Fruit fly (Drosophila melanogaster) whole organism, pupa: ENCODE data around the gene stck.

Experiments used
- CG10348 ChIP-seq: fragments of 200-800 bp; sonication (Bioruptor generic); IDR thresholded peaks from 2 replicates; pipeline ENCODE4 v1.3.6; 2022; ENCODE audit warnings: missing biosample characterization, missing genetic modification characterization
- CG12605 ChIP-seq: fragments of 200-800 bp; sonication (Bioruptor generic); IDR thresholded peaks from 2 replicates; pipeline ENCODE4 v1.3.6; 2022; ENCODE audit warnings: missing biosample characterization, missing genetic modification characterization
- CG13204 ChIP-seq: fragments of 200-800 bp; sonication (Bioruptor generic); optimal IDR thresholded peaks from 2 replicates; lab custom pipeline; 2018; ENCODE audit warnings: missing biosample characterization, mild to moderate bottlenecking, missing genetic modification characterization, moderate library complexity
- CG14655 ChIP-seq: fragments of 200-800 bp; sonication (Bioruptor generic); optimal IDR thresholded peaks from 3 replicates; lab custom pipeline; 2017; ENCODE audit warnings: mild to moderate bottlenecking, missing biosample characterization, missing genetic modification reagents, missing genetic modification characterization
- CG15710 ChIP-seq: fragments of 200-800 bp; sonication (Bioruptor generic); optimal IDR thresholded peaks from 2 replicates; lab custom pipeline; 2018; ENCODE audit warnings: missing biosample characterization, mild to moderate bottlenecking, missing genetic modification characterization, moderate library complexity
- CG17806 ChIP-seq: fragments of 200-800 bp; sonication (Bioruptor generic); optimal IDR thresholded peaks from 2 replicates; lab custom pipeline; 2018; ENCODE audit warnings: missing biosample characterization, mild to moderate bottlenecking, missing genetic modification characterization, moderate library complexity
- CG32121 ChIP-seq: fragments of 200-800 bp; sonication (Bioruptor generic); IDR thresholded peaks from 2 replicates; pipeline ENCODE4 v1.3.6; 2022; ENCODE audit warnings: missing biosample characterization, missing genetic modification characterization
- CG34367 ChIP-seq: fragments of 200-800 bp; sonication (Bioruptor generic); optimal IDR thresholded peaks from 2 replicates; lab custom pipeline; 2018; ENCODE audit warnings: missing biosample characterization, mild to moderate bottlenecking, missing genetic modification characterization
- CG4496 ChIP-seq: fragments of 200-800 bp; sonication (Bioruptor generic); IDR thresholded peaks from 3 replicates; pipeline ENCODE4 v1.3.6; 2022; ENCODE audit warnings: missing biosample characterization, missing genetic modification characterization
- CG8159 ChIP-seq: fragments of 200-800 bp; sonication (Bioruptor generic); optimal IDR thresholded peaks from 3 replicates; lab custom pipeline; 2018; ENCODE audit warnings: missing biosample characterization, mild to moderate bottlenecking, missing genetic modification characterization, moderate library complexity
- CG8301 ChIP-seq: fragments of 200-800 bp; sonication (Bioruptor generic); optimal IDR thresholded peaks from 2 replicates; lab custom pipeline; 2018; ENCODE audit warnings: missing biosample characterization, mild to moderate bottlenecking, missing genetic modification characterization
- CG9948 ChIP-seq: fragments of 200-800 bp; sonication (Bioruptor generic); optimal IDR thresholded peaks from 2 replicates; lab custom pipeline; 2018; ENCODE audit warnings: missing biosample characterization, mild to moderate bottlenecking, missing genetic modification characterization, moderate library complexity
- D1 ChIP-seq: fragments of 200-800 bp; sonication (Bioruptor generic); optimal IDR thresholded peaks from 2 replicates; lab custom pipeline; 2018; ENCODE audit warnings: missing biosample characterization, mild to moderate bottlenecking, missing genetic modification characterization, moderate library complexity
- EcR ChIP-seq: fragments of 200-800 bp; sonication (Bioruptor generic); optimal IDR thresholded peaks from 3 replicates; lab custom pipeline; 2019; ENCODE audit warnings: missing biosample characterization, missing genetic modification characterization, mild to moderate bottlenecking, moderate library complexity, missing genetic modification reagents
- Ets98B ChIP-seq: fragments of 200-800 bp; sonication (Bioruptor generic); IDR thresholded peaks from 2 replicates; pipeline ENCODE4 v1.3.6; 2022; ENCODE audit warnings: missing biosample characterization, missing genetic modification characterization
- Pif1A ChIP-seq: fragments of 200-800 bp; sonication (Bioruptor generic); optimal IDR thresholded peaks from 3 replicates; lab custom pipeline; 2016; ENCODE audit warnings: missing biosample characterization, missing genetic modification characterization
- Pif1B ChIP-seq: fragments of 200-800 bp; sonication (Bioruptor generic); optimal IDR thresholded peaks from 3 replicates; lab custom pipeline; 2016; ENCODE audit warnings: missing biosample characterization, missing genetic modification characterization
- Snoo ChIP-seq: fragments of 200-800 bp; sonication (Bioruptor generic); optimal IDR thresholded peaks from 3 replicates; lab custom pipeline; 2017; ENCODE audit warnings: missing biosample characterization, mild to moderate bottlenecking, missing genetic modification characterization, inconsistent platforms
- fd96Ca ChIP-seq: fragments of 200-800 bp; sonication (Bioruptor generic); IDR thresholded peaks from 3 replicates; pipeline ENCODE4 v1.3.6; 2022; ENCODE audit warnings: missing biosample characterization, missing genetic modification characterization
- gl ChIP-seq: fragments of 200-800 bp; sonication (Bioruptor generic); optimal IDR thresholded peaks from 2 replicates; lab custom pipeline; 2018; ENCODE audit warnings: missing biosample characterization, mild to moderate bottlenecking, missing genetic modification characterization
- rn ChIP-seq: fragments of 200-800 bp; sonication (Bioruptor generic); IDR thresholded peaks from 2 replicates; pipeline ENCODE4 v1.3.6; 2022; ENCODE audit warnings: missing biosample characterization, missing genetic modification characterization

Gene stck

DNA sequence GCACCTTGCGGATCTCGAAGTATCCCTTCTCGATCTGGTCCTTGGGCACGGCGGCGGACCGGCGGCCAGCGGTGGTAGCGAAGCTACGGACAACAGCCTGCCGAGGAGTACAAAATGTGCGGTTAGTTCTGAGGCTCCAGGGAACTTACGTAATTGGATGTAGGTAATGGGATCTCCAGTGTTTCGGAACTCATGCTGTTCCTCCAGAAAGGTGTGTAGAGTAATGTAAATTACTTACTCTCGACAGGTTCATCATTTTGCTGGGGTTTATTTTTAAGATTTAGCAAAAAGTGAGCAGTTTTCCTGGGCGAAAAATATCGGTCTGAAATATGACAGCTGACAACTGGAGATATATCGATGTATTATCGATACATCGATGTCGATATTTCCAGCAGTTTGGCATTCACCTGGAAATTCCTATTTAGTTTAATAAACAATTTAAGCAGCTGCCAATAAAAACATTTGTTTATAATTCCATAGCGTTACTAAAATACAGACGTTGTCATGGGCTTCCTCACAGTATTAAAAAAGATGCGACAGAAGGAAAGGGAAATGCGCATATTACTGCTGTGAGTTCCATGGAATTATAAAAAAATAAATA lies 16.0 kb upstream of the stck start, which contains the start of the genes COX7A and Arl2:
TSS of gene COX7A (minus strand) at position 369 of the 601 bp plus-strand sequence.
TSS of gene Arl2 (plus strand) at position 426 of the 601 bp plus-strand sequence.
- TF ChIP-seq Pif1B (GFP tag; lab: Kevin White, UChicago) (no peak), CG14655 (GFP tag; lab: Kevin White, UChicago) (no peak), EcR (no peak), CG10348 (no peak), D1 (tag; lab: Kevin White, UChicago) (no peak), CG34367 (tag; lab: Kevin White, UChicago) (no peak)

DNA sequence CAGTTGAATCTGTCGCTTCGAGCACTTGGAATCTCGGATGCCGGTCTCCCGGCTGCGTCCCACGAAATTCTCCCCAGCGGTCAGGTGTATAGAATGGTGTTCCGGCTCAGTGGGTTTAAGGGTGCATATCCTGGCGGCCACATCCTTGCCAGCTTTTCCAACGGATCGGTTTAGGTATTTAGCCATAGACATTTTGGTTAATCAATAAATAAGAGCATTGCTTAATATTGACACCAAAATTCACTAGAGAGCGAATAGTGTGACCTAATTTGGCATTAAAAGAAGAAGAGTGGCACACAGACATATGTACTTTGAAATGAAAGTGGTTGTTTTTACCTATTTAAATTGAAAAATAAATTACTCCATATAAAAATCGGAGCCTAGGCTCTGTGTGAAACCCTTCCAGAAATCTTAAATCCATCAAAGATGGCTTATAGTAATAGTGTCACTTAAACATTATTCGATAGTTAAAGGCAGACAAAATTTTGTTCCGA lies 13.5 kb upstream of the stck start, which contains the start of the genes PNKP and COX7AL:
TSS of gene PNKP (minus strand) at position 266 of the 494 bp plus-strand sequence.
TSS of gene COX7AL (plus strand) at position 419 of the 494 bp plus-strand sequence.
- TF ChIP-seq CG34367 (tag; lab: Kevin White, UChicago), result no peak
- no peak for TF ChIP-seq CG14655 (GFP tag; lab: Kevin White, UChicago)
- no peak for TF ChIP-seq CG8301 (tag; lab: Kevin White, UChicago)
- no peak for TF ChIP-seq fd96Ca
- TF ChIP-seq CG12605 (GFP tag; lab: Robert Waterston, UW), result no peak
- TF ChIP-seq CG8159 (tag; lab: Kevin White, UChicago), result no peak

DNA sequence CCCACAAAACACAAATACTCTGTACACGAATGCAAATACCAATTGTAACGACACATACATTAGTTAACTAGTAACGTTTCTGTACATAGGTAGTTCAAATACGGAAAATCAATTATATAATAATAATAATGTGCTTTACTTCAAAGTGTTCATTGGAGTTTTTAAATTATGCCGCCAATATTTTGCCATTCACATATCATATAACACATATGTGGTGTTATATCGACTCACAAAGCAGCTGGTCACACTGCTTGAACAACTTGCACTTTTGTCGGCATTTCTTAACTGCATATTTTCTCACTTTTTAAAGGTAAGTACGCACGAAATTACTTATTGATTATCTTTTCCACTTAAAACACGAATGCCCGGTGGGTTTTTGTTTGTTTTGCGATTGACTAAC lies 12.6 kb upstream of the stck start, which contains the start of gene DppIII:
TSS of gene DppIII (plus strand) at position 227 of the 400 bp plus-strand sequence.
- TF ChIP-seq CG9948 (tag; lab: Kevin White, UChicago) (no peak), EcR (no peak), CG4496 (no peak), CG12605 (GFP tag; lab: Robert Waterston, UW) (no peak), CG32121 (GFP tag; lab: Robert Waterston, UW) (no peak), CG15710 (no peak), CG10348 (no peak), Pif1B (GFP tag; lab: Kevin White, UChicago) (no peak)

DNA sequence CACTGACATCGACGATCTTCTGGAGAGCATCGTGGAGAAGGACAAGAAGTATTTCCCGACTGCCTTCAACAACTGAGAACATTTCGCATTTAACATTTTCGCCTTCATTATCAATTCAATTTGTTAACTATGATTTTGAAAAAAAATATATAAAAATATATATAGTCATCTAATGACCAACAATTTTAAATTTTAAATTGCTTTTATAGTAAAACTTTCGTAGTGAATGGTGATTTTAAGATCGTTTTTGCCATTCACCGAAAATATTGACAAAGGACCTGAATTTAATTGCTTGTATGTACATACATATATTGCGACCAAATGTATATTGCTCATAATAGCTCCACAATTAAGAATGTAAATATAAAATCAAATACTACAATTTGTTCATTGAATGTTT lies 9.5 kb upstream of the stck start, which contains the start of gene CG7352:
TSS of gene CG7352 (plus strand) at position 301 of the 400 bp plus-strand sequence.
- no peak for TF ChIP-seq CG8159 (tag; lab: Kevin White, UChicago)
- no peak for TF ChIP-seq CG13204 (GFP tag; lab: Kevin White, UChicago)
- no peak for TF ChIP-seq gl (tag; lab: Kevin White, UChicago)
- no peak for TF ChIP-seq CG15710
- TF ChIP-seq CG17806, result no peak
- TF ChIP-seq CG10348, result no peak
- no peak for TF ChIP-seq CG32121 (GFP tag; lab: Robert Waterston, UW)
- TF ChIP-seq D1 (tag; lab: Kevin White, UChicago), result no peak
- no peak for TF ChIP-seq Pif1B (GFP tag; lab: Kevin White, UChicago)
- no peak for TF ChIP-seq CG8301 (tag; lab: Kevin White, UChicago)
- TF ChIP-seq CG9948 (tag; lab: Kevin White, UChicago), result no peak
- no peak for TF ChIP-seq CG34367 (tag; lab: Kevin White, UChicago)
- TF ChIP-seq rn, result no peak
- TF ChIP-seq EcR, result no peak
- no peak for TF ChIP-seq Snoo (tag; lab: Kevin White, UChicago)
- no peak for TF ChIP-seq CG4496

DNA sequence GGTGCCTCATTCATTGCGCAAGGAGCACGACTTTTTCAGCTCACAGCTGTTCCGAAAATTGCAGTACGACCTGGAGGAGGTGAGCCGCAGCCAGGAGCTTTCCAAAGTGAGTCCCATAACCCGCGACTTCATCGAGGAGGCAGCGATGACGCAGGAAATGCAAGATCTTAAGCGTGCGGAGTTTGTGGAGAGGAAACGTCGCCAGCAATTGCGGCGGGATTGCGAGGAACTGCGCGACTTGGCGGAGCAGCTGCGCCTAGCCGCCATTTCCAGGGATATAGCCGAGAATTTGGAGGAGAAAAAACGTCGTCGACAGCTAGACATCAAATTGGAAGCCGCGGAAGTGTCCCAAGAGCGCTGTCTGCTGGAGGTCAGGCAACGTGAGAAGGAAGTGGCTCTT lies 8.9 kb upstream of the stck start:
- TF ChIP-seq CG15710 (no peak), Snoo (tag; lab: Kevin White, UChicago) (no peak), CG17806 (no peak), CG4496 (no peak), Pif1B (GFP tag; lab: Kevin White, UChicago) (no peak), rn (no peak), EcR (no peak), CG13204 (GFP tag; lab: Kevin White, UChicago) (no peak), fd96Ca (no peak), CG12605 (GFP tag; lab: Robert Waterston, UW) (no peak), Ets98B (GFP tag; lab: Robert Waterston, UW) (no peak), CG8301 (tag; lab: Kevin White, UChicago) (no peak), CG32121 (GFP tag; lab: Robert Waterston, UW) (no peak), CG9948 (tag; lab: Kevin White, UChicago) (no peak), Pif1A (GFP tag; lab: Kevin White, UChicago) (no peak), CG34367 (tag; lab: Kevin White, UChicago) (no peak), D1 (tag; lab: Kevin White, UChicago) (no peak), gl (tag; lab: Kevin White, UChicago) (no peak)

dm6 chr3R:8349106-8349448 lies 7.7 kb upstream of the stck start:
- no peak for TF ChIP-seq CG15710
- no peak for TF ChIP-seq CG32121 (GFP tag; lab: Robert Waterston, UW)
- TF ChIP-seq gl (tag; lab: Kevin White, UChicago), result no peak
- TF ChIP-seq Snoo (tag; lab: Kevin White, UChicago), result no peak
- no peak for TF ChIP-seq CG14655 (GFP tag; lab: Kevin White, UChicago)
- no peak for TF ChIP-seq CG13204 (GFP tag; lab: Kevin White, UChicago)
- TF ChIP-seq CG8159 (tag; lab: Kevin White, UChicago), result no peak
- no peak for TF ChIP-seq CG4496
- no peak for TF ChIP-seq D1 (tag; lab: Kevin White, UChicago)
- no peak for TF ChIP-seq EcR
- no peak for TF ChIP-seq CG34367 (tag; lab: Kevin White, UChicago)
- TF ChIP-seq Pif1B (GFP tag; lab: Kevin White, UChicago), result no peak
- no peak for TF ChIP-seq CG8301 (tag; lab: Kevin White, UChicago)
- TF ChIP-seq CG9948 (tag; lab: Kevin White, UChicago), result no peak
- TF ChIP-seq Pif1A (GFP tag; lab: Kevin White, UChicago), result no peak
- no peak for TF ChIP-seq CG17806
- no peak for TF ChIP-seq CG12605 (GFP tag; lab: Robert Waterston, UW)
- no peak for TF ChIP-seq rn
- no peak for TF ChIP-seq Ets98B (GFP tag; lab: Robert Waterston, UW)
- no peak for TF ChIP-seq fd96Ca
